Fruit fly (Drosophila melanogaster) ovary, adult (tissue): ENCODE measurements around the gene CG5984.

Source experiments
- CG17801 ChIP-seq: fragments of 200-800 bp; optimal IDR thresholded peaks from 2 replicates; lab custom pipeline; 2019; ENCODE audit warnings: missing biosample characterization, mild to moderate bottlenecking, missing genetic modification characterization, moderate library complexity; ENCODE audit not compliant: partially characterized antibody

The CG5984 gene

DNA sequence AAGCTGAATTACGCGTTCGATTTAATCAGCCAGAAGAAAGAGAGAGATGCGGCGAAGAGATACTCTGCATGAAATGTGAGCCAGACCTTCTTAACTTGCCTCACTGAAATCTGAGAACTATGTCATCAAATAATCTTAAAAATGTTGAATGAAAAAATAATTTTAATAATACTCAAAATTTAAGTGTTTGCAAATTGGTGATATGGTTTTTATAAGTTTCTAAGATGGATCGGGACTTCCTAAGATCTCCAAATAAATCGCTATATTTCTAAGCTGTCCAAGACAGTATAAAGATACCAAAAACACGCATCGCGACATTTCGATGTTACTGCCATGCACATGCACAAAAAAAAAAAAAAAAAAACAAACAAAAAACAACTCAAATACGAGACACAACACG is 32.8 kb downstream of the CG5984 start:
- TF ChIP-seq CG17801 (GFP tag; lab: Kevin White, UChicago), result no peak

DNA sequence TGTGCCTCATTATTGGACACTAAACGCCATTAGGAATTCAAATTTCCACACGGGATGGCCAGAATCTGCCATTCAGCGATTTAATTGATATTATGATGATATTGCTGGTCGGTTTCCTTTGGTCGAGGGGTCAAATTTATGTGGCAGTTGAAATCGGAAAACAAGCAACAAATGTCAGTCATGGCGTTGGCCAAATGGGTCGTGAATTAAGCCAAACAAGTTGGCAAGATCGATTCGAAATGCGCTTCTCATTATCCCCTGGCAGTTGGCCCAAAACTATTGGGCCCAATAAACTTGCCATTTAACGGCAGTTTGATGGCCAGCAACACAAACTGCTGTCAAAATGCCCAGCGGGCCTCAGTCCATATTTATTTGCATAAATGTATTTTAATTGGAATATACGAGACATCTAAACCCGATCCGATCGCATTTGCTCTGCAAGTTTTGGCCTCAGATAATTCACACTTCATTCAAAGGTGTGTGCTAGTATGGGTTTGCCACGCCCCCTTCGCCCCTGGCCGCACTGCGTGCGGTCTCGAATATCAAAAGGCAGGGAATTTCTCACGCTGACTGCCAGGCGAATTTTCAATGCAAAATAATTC is 34.7 kb downstream of the CG5984 start:
- no peak for TF ChIP-seq CG17801 (GFP tag; lab: Kevin White, UChicago)

- TF ChIP-seq CG17801 (GFP tag; lab: Kevin White, UChicago), result no peak
These were observed 38.1 kb downstream of the CG5984 start for dm6 chr3R:27209561-27210275.

DNA sequence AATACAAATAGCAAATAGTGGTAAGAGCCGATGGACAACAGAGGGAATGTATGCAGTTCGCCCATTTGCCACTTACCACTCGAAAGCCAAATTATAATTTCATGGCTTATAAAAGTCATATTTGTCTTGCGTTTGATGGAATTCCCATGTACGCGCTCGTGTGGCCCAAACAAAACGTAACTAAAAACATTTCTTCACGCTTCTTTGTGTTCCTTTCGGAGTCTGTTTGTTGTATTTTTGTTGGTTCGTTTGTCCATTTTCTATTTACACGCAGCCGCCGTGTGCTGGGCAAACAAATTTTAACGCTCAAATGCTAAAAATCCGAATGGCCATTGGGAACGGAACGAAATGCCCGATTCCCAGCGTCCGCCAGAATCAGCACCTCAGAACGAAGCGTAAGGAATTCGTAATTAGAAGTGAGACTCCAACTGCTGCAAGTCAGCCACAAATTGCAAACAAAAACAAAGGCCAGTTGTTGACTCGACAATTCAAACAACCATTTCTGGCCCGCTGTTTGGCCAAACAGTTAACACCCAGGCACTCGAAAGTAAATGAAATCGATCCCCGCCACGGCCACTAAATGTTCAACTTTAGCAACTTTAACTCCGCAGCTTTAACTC is 39.0 kb downstream of the CG5984 start:
- TF ChIP-seq CG17801 (GFP tag; lab: Kevin White, UChicago), result no peak

DNA sequence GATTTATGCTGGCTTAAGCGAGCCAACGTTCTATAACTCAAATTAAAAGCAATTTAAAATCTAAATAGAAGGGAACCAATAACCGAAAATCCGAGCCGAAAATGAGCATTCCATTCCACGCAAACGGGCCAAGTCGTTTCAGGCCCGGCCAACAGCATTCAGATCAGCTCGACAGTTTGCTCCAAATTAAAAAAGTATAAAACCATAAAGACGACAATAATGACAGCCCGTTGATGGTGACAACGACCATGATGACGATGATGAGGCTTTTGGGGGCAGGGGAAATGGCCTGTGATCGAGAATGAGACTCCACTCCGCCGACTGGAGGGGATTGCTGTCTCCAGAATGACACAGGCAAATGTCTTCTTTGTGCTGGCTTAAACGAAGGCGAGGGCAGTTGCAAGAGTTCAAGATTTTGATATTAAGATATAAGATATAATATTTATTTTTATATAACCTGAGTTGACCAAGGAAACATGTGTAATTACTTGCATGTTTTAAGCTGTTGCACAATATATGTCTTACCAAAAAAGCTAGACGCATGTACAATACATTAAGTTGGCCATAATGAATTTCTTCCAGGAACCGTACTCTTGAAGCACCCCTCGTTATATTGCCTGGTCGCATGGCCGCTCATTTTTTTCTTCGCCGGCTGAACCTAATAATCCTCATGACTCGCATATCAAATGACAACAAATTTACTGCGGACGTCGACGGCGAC is 42.9 kb downstream of the CG5984 start:
- TF ChIP-seq CG17801 (GFP tag; lab: Kevin White, UChicago), result no peak

DNA sequence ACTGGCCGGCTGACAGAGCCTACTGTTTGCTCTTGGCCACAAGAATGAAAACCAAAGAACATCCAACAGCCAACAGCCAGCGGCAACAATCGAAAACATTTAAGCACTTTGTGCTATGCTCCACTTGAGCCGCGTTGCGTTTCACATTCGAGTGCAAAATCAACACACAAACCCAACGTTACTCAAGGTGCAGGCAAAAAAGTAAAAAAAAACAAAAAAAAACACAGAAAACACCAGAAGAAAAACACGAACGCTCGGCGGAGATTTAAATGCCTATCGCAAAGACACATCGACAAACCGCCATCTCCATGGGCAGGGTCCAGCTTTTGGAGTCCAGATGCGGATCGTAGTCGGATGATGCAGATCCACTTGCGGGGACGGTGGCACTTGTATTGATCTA is 43.9 kb downstream of the CG5984 start:
- TF ChIP-seq CG17801 (GFP tag; lab: Kevin White, UChicago), result no peak

dm6 chr3R:27202330-27202729 is 45.5 kb downstream of the CG5984 start:
- TF ChIP-seq CG17801 (GFP tag; lab: Kevin White, UChicago), result no peak

DNA sequence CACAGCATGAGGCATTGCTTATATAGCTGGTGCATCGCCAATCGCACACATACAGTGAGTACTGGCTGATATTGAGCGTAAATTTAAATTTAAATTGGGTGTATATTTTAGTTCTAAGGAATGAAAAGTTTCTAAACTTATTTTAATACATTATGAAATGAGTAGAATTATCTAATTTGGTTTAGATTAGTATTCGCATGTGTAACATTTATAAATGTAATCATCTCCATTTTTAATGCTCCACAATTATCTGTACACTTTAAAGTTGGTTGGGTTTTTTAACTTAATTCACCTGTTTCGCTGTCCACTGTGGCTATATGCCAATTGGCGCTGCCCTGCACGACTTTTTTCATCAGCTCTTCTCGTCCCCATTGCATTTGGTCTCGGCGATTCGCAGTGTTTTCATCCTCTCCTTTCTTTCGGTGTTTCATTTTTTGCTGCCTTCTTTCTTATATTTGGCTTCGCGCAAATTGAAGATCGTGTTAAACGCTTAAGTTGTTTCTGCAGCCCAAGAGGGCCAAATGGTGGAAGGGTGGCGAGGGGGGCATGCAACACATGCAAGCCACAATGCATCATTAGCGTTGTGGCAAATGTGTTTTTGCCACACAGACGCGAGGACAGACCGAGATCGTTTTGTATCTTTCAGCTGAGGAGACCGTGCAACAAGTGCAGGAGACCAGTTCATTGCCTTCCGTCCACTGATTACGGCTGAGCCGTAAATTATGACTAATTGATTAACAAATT is 46.1 kb downstream of the CG5984 start:
- TF ChIP-seq CG17801 (GFP tag; lab: Kevin White, UChicago), result no peak

DNA sequence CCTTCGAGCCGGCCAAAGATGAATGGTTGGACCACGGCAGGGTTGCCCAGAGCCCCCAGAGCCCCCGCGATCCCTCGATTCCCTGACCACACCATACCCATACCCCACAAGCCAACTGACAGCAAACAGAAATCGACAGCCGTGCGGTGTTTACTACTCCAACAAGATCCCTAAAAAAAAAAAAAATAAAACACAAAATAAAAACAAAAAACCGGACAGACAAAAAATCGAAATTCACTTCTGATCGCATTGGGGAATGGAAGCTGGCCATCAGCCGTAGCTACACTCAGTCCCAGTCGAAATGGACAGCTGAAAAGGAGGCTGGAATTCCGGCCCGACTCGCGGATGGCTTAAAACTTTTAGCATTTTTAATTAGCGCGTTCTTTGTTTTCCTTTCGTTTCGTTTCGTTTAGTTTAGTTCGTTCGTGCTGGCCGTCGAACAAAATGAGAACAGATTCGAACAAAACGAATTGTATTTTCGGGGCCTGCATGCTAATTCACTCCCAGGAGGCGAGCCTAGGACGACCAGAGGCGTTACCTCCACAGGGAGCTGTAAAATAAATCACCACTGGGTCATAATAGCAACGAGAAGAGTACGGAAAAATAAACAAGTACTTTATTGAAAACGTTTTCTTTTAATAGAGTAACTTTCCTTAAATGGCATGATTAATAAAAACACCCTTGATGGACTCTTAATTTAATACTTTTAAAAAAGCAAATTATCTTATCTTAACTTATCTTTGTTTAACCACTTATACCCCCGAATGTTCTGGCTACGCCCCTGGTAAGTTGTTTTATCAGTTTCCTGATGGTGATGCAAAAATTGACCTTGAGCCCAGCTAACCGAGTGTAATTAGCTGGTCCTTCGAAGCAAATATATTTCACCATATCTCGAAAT is 48.7 kb downstream of the CG5984 start:
- TF ChIP-seq CG17801 (GFP tag; lab: Kevin White, UChicago), result no peak

dm6 chr3R:27197581-27197980 is 50.2 kb downstream of the CG5984 start:
- TF ChIP-seq CG17801 (GFP tag; lab: Kevin White, UChicago), result no peak

dm6 chr3R:27196866-27197265 is 50.9 kb downstream of the CG5984 start:
- TF ChIP-seq CG17801 (GFP tag; lab: Kevin White, UChicago), result no peak
